Fruit fly (Drosophila melanogaster): ENCODE data around the gene mtgo.

- TF ChIP-seq CG5204 (GFP tag; optimal IDR thresholded peaks at IDR 0.05) (no peak), CG11617 (GFP tag; optimal IDR thresholded peaks at IDR 0.05) (no peak), Mnt (GFP tag; optimal IDR thresholded peaks at IDR 0.05) (no peak), CG12768 (GFP tag; optimal IDR thresholded peaks at IDR 0.05) (no peak), cnc (optimal IDR thresholded peaks at IDR 0.05) (no peak), tj (GFP tag; optimal IDR thresholded peaks at IDR 0.05) (no peak), Crg-1 (GFP tag; optimal IDR thresholded peaks at IDR 0.05) (no peak), CG33017 (tag; optimal IDR thresholded peaks at IDR 0.05) (no peak), CG7045 (GFP tag; optimal IDR thresholded peaks at IDR 0.05) (no peak), CG7101 (tag; optimal IDR thresholded peaks at IDR 0.05) (no peak), kay (GFP tag; ENCODE audit: borderline replicate concordance) (no peak), cic (GFP tag; optimal IDR thresholded peaks at IDR 0.05) (no peak), bab1 (GFP tag; optimal IDR thresholded peaks at IDR 0.05) (no peak), CG1620 (GFP tag; optimal IDR thresholded peaks at IDR 0.05) (no peak)
Measured at dm6 chr2L:16593895-16594468, 49.2 kb downstream of the mtgo start.
